Worm (Caenorhabditis elegans) whole organism, L2 larva: ENCODE results near the gene nep-8.

Experiments
- lin-13 ChIP-seq: fragments of 150-350 bp; optimal IDR thresholded peaks from 2 replicates; lab custom pipeline; 2014; ENCODE audit warnings: missing biosample characterization, missing genetic modification reagents, missing genetic modification characterization
- ztf-11 ChIP-seq: sonication (generic microtip); optimal IDR thresholded peaks from 2 replicates; lab custom pipeline; 2017; ENCODE audit warnings: missing biosample characterization, missing genetic modification characterization

- TF ChIP-seq lin-13 (GFP tag; lab: Kevin White, UChicago) (no peak), ztf-11 (tag; lab: Kevin White, UChicago) (no peak)
Observed at ce11 chrII:3416528-3416927, 12.9 kb downstream of the nep-8 start, which contains the start of gene nep-6.
